Fruit fly (Drosophila melanogaster) whole organism, embryonic: ENCODE data around the gene CG17777.
A peak's percentile ranks its signal among the peaks of the same experiment; 100 is the strongest.

Source experiments
- Atf6 ChIP-seq: fragments of 200-800 bp; sonication (Bioruptor generic); IDR thresholded peaks from 2 replicates; pipeline ENCODE4 v1.3.6; 2022; ENCODE audit warnings: missing biosample characterization, missing genetic modification characterization
- CG10654 ChIP-seq: fragments of 200-800 bp; sonication (Bioruptor generic); optimal IDR thresholded peaks from 2 replicates; lab custom pipeline; 2016; ENCODE audit warnings: missing biosample characterization, missing genetic modification characterization
- CG10979 ChIP-seq: fragments of 200-800 bp; sonication (Bioruptor generic); optimal IDR thresholded peaks from 2 replicates; lab custom pipeline; 2018; ENCODE audit warnings: missing biosample characterization, mild to moderate bottlenecking, missing genetic modification characterization, moderate library complexity
- CG11695 ChIP-seq: fragments of 200-800 bp; sonication (Bioruptor generic); IDR thresholded peaks from 3 replicates; pipeline ENCODE4 v1.3.6; 2022; ENCODE audit warnings: missing biosample characterization, missing genetic modification characterization
- CG11696 ChIP-seq: fragments of 200-800 bp; sonication (Bioruptor generic); IDR thresholded peaks from 2 replicates; pipeline ENCODE4 v1.3.6; 2022; ENCODE audit warnings: missing biosample characterization, missing genetic modification characterization
- CG12104 ChIP-seq: fragments of 200-800 bp; sonication (Bioruptor generic); optimal IDR thresholded peaks from 3 replicates; lab custom pipeline; 2016; ENCODE audit warnings: missing biosample characterization, missing genetic modification characterization
- CG12155 ChIP-seq: fragments of 200-800 bp; sonication (Bioruptor generic); optimal IDR thresholded peaks from 3 replicates; lab custom pipeline; 2016; ENCODE audit warnings: missing biosample characterization, missing genetic modification characterization
- CG12769 ChIP-seq: fragments of 200-800 bp; sonication (Bioruptor generic); optimal IDR thresholded peaks from 2 replicates; lab custom pipeline; 2019; ENCODE audit warnings: missing biosample characterization, mild to moderate bottlenecking, missing genetic modification characterization, moderate library complexity
- CG12942 ChIP-seq: fragments of 200-800 bp; sonication (Bioruptor generic); optimal IDR thresholded peaks from 3 replicates; lab custom pipeline; 2016; ENCODE audit warnings: missing biosample characterization, missing genetic modification characterization
- CG14710 ChIP-seq: fragments of 200-800 bp; sonication (Bioruptor generic); optimal IDR thresholded peaks from 3 replicates; lab custom pipeline; 2019; ENCODE audit warnings: missing biosample characterization, mild to moderate bottlenecking, missing genetic modification characterization, moderate library complexity
- CG15073 ChIP-seq: fragments of 200-800 bp; sonication (Bioruptor generic); optimal IDR thresholded peaks from 2 replicates; lab custom pipeline; 2016; ENCODE audit warnings: missing biosample characterization, missing genetic modification characterization
- CG1603 ChIP-seq: fragments of 200-800 bp; sonication (Bioruptor generic); optimal IDR thresholded peaks from 2 replicates; lab custom pipeline; 2019; ENCODE audit warnings: missing biosample characterization, mild to moderate bottlenecking, missing genetic modification characterization, moderate library complexity
- CG17612 ChIP-seq: fragments of 200-800 bp; sonication (Bioruptor generic); IDR thresholded peaks from 2 replicates; pipeline ENCODE4 v1.3.6; 2022; ENCODE audit warnings: missing biosample characterization, missing genetic modification characterization
- CG1832 ChIP-seq: fragments of 200-800 bp; sonication (Bioruptor generic); optimal IDR thresholded peaks from 2 replicates; lab custom pipeline; 2017; ENCODE audit warnings: missing biosample characterization, mild to moderate bottlenecking, missing genetic modification characterization, inconsistent platforms
- CG2712 ChIP-seq: fragments of 200-800 bp; optimal IDR thresholded peaks from 3 replicates; lab custom pipeline; 2019; ENCODE audit warnings: missing biosample characterization, mild to moderate bottlenecking, missing genetic modification characterization, moderate library complexity
- CG30020 ChIP-seq: fragments of 200-800 bp; optimal IDR thresholded peaks from 2 replicates; lab custom pipeline; 2019; ENCODE audit warnings: missing biosample characterization, mild to moderate bottlenecking, missing genetic modification characterization, moderate library complexity
- CG31224 ChIP-seq: fragments of 200-800 bp; sonication (Bioruptor generic); IDR thresholded peaks from 2 replicates; pipeline ENCODE4 v1.3.6; 2022; ENCODE audit warnings: missing biosample characterization, missing genetic modification characterization
- CG31365 ChIP-seq: fragments of 200-800 bp; sonication (Bioruptor generic); optimal IDR thresholded peaks from 2 replicates; lab custom pipeline; 2018; ENCODE audit warnings: missing biosample characterization, mild to moderate bottlenecking, missing genetic modification characterization
- CG32532 ChIP-seq: fragments of 200-800 bp; sonication (Bioruptor generic); IDR thresholded peaks from 2 replicates; pipeline ENCODE4 v1.3.6; 2022; ENCODE audit warnings: missing biosample characterization, missing genetic modification characterization
- CG34422 ChIP-seq: fragments of 200-800 bp; sonication (Bioruptor generic); IDR thresholded peaks from 3 replicates; pipeline ENCODE4 v1.3.6; 2022; ENCODE audit warnings: missing biosample characterization, missing genetic modification characterization
- CG5953 ChIP-seq: fragments of 200-800 bp; sonication (Bioruptor generic); IDR thresholded peaks from 2 replicates; pipeline ENCODE4 v1.3.6; 2022; ENCODE audit warnings: missing biosample characterization, missing genetic modification characterization
- CG8281 ChIP-seq: fragments of 200-800 bp; sonication (Bioruptor generic); optimal IDR thresholded peaks from 2 replicates; lab custom pipeline; 2018; ENCODE audit warnings: missing biosample characterization, mild to moderate bottlenecking, missing genetic modification characterization, moderate library complexity
- CG8388 ChIP-seq: fragments of 200-800 bp; sonication (Bioruptor generic); optimal IDR thresholded peaks from 2 replicates; lab custom pipeline; 2019; ENCODE audit warnings: missing biosample characterization, mild to moderate bottlenecking, missing genetic modification characterization, moderate library complexity
- Elba2 ChIP-seq: fragments of 200-800 bp; sonication (Bioruptor generic); optimal IDR thresholded peaks from 3 replicates; lab custom pipeline; 2016; ENCODE audit warnings: missing biosample characterization, missing genetic modification characterization
- Fer3 ChIP-seq: fragments of 200-800 bp; sonication (Bioruptor generic); optimal IDR thresholded peaks from 2 replicates; lab custom pipeline; 2018; ENCODE audit warnings: missing biosample characterization, mild to moderate bottlenecking, missing genetic modification characterization, moderate library complexity
- H15 ChIP-seq: fragments of 200-800 bp; sonication (Bioruptor generic); IDR thresholded peaks from 3 replicates; pipeline ENCODE4 v1.3.6; 2022; ENCODE audit warnings: missing biosample characterization, missing genetic modification characterization
- Hr3 ChIP-seq: fragments of 200-800 bp; sonication (Bioruptor generic); optimal IDR thresholded peaks from 3 replicates; lab custom pipeline; 2016; ENCODE audit warnings: missing biosample characterization, missing genetic modification characterization
- Hsf ChIP-seq: fragments of 200-800 bp; sonication (Bioruptor generic); optimal IDR thresholded peaks from 3 replicates; lab custom pipeline; 2016; ENCODE audit warnings: missing biosample characterization, missing genetic modification characterization
- NK7.1 ChIP-seq: fragments of 200-800 bp; sonication (Bioruptor generic); optimal IDR thresholded peaks from 3 replicates; lab custom pipeline; 2016; ENCODE audit warnings: missing biosample characterization, missing genetic modification characterization
- Oli ChIP-seq: fragments of 200-800 bp; sonication (Bioruptor generic); optimal IDR thresholded peaks from 2 replicates; lab custom pipeline; 2018; ENCODE audit warnings: missing biosample characterization, mild to moderate bottlenecking, missing genetic modification characterization, moderate library complexity
- PHDP ChIP-seq: fragments of 200-800 bp; sonication (Bioruptor generic); optimal IDR thresholded peaks from 3 replicates; lab custom pipeline; 2018; ENCODE audit warnings: missing biosample characterization, mild to moderate bottlenecking, missing genetic modification characterization, moderate library complexity
- Pdp1 ChIP-seq, 2 experiments: fragments of 200-800 bp; sonication (Bioruptor generic); optimal IDR thresholded peaks; 3 replicates each; lab custom pipeline; 2016; ENCODE audit warnings: missing biosample characterization in 2 of 2, missing genetic modification characterization in 2 of 2, mild to moderate bottlenecking in 1 of 2, moderate library complexity in 1 of 2
- Ssrp ChIP-seq: fragments of 200-800 bp; sonication (Bioruptor generic); optimal IDR thresholded peaks from 2 replicates; lab custom pipeline; 2018; ENCODE audit warnings: missing biosample characterization, mild to moderate bottlenecking, missing genetic modification characterization, moderate library complexity
- Xbp1 ChIP-seq: fragments of 200-800 bp; sonication (Bioruptor generic); optimal IDR thresholded peaks from 3 replicates; lab custom pipeline; 2016; ENCODE audit warnings: missing biosample characterization, mild to moderate bottlenecking, missing genetic modification characterization
- ac ChIP-seq: fragments of 200-800 bp; sonication (Bioruptor generic); optimal IDR thresholded peaks from 3 replicates; lab custom pipeline; 2017; ENCODE audit warnings: missing biosample characterization, mild to moderate bottlenecking, missing genetic modification characterization
- amos ChIP-seq: fragments of 200-800 bp; sonication (Bioruptor generic); IDR thresholded peaks from 2 replicates; pipeline ENCODE4 v1.3.6; 2022; ENCODE audit warnings: missing biosample characterization, missing genetic modification characterization; ENCODE audit not compliant: partially characterized antibody
- bsh ChIP-seq, 2 experiments: fragments of 200-800 bp; sonication (Bioruptor generic); optimal IDR thresholded peaks; 2 replicates each; lab custom pipeline; 2017 to 2018; ENCODE audit warnings: mild to moderate bottlenecking in 2 of 2, missing biosample characterization in 2 of 2, missing genetic modification characterization in 2 of 2, moderate library complexity in 1 of 2
- cad ChIP-seq: fragments of >200 bp; optimal IDR thresholded peaks from 2 replicates; lab custom pipeline; 2017; ENCODE audit warnings: missing biosample characterization, missing genetic modification characterization
- dmrt99B ChIP-seq: fragments of 200-800 bp; sonication (Bioruptor generic); optimal IDR thresholded peaks from 2 replicates; lab custom pipeline; 2018; ENCODE audit warnings: missing biosample characterization, mild to moderate bottlenecking, missing genetic modification characterization, moderate library complexity
- esg ChIP-seq: fragments of 200-800 bp; sonication (Bioruptor generic); conservative IDR thresholded peaks from 2 replicates; pipeline ENCODE4 v1.3.6; 2022; ENCODE audit warnings: missing biosample characterization, missing genetic modification characterization
- h ChIP-seq: fragments of >200 bp; optimal IDR thresholded peaks from 2 replicates; lab custom pipeline; 2017
- luna ChIP-seq: fragments of 200-800 bp; sonication (Bioruptor generic); optimal IDR thresholded peaks from 2 replicates; lab custom pipeline; 2016; ENCODE audit warnings: missing biosample characterization, missing genetic modification characterization
- nerfin-1 ChIP-seq: fragments of 200-800 bp; sonication (Bioruptor generic); optimal IDR thresholded peaks from 3 replicates; lab custom pipeline; 2019; ENCODE audit warnings: missing biosample characterization, mild to moderate bottlenecking, missing genetic modification characterization, moderate library complexity
- pfk ChIP-seq: fragments of 200-800 bp; sonication (Bioruptor generic); optimal IDR thresholded peaks from 2 replicates; lab custom pipeline; 2018; ENCODE audit warnings: missing biosample characterization, mild to moderate bottlenecking, missing genetic modification characterization, moderate library complexity
- ro ChIP-seq: fragments of 200-800 bp; sonication (Bioruptor generic); IDR thresholded peaks from 2 replicates; pipeline ENCODE4 v1.3.6; 2022; ENCODE audit warnings: missing biosample characterization, missing genetic modification characterization
- sens ChIP-seq: fragments of 200-800 bp; sonication (Bioruptor generic); peaks from one replicate; lab custom pipeline; 2016; ENCODE audit warnings: missing biosample characterization, missing genetic modification characterization
- sug ChIP-seq: fragments of 200-800 bp; optimal IDR thresholded peaks from 2 replicates; lab custom pipeline; 2019; ENCODE audit warnings: missing biosample characterization, mild to moderate bottlenecking, missing genetic modification characterization, moderate library complexity
- trh ChIP-seq: fragments of 200-800 bp; sonication (Bioruptor generic); optimal IDR thresholded peaks from 2 replicates; lab custom pipeline; 2016; ENCODE audit warnings: missing biosample characterization, missing genetic modification characterization
- twi ChIP-seq: fragments of 200-800 bp; optimal IDR thresholded peaks from 2 replicates; lab custom pipeline; 2019; ENCODE audit warnings: missing biosample characterization, mild to moderate bottlenecking, missing genetic modification characterization, moderate library complexity
- wdn ChIP-seq: fragments of 200-800 bp; sonication (Bioruptor generic); IDR thresholded peaks from 2 replicates; pipeline ENCODE4 v1.3.6; 2022; ENCODE audit warnings: missing biosample characterization, missing genetic modification characterization
- wek ChIP-seq: fragments of 200-800 bp; sonication (Bioruptor generic); optimal IDR thresholded peaks from 3 replicates; lab custom pipeline; 2018; ENCODE audit warnings: missing biosample characterization, mild to moderate bottlenecking, missing genetic modification characterization, moderate library complexity
- wor ChIP-seq: fragments of 200-800 bp; sonication (Bioruptor generic); IDR thresholded peaks from 2 replicates; pipeline ENCODE4 v1.3.6; 2022; ENCODE audit warnings: missing biosample characterization, missing genetic modification characterization

The CG17777 gene

dm6 chrX:2146574-2146973, 40.1 kb upstream of the CG17777 start:
- TF ChIP-seq cad (GFP tag; lab: Kevin White, UChicago): no peak
- TF ChIP-seq ac (GFP tag; lab: Kevin White, UChicago): no peak
- no peak for TF ChIP-seq CG14710 (tag; lab: Kevin White, UChicago)
- peak; percentile 26 for TF ChIP-seq Oli (tag; lab: Kevin White, UChicago)
- no peak for TF ChIP-seq Hr3 (GFP tag; lab: Kevin White, UChicago)
- TF ChIP-seq CG5953: no peak
- TF ChIP-seq sug (tag; lab: Kevin White, UChicago): peak; percentile 44
- TF ChIP-seq CG10654 (GFP tag; lab: Kevin White, UChicago): no peak
- TF ChIP-seq CG11696: peak; percentile 82
- no peak for TF ChIP-seq CG8281 (tag; lab: Kevin White, UChicago)
- peak; percentile 20 for TF ChIP-seq CG10979 (tag; lab: Kevin White, UChicago)
- peak; percentile 10 for TF ChIP-seq Fer3
- peak; percentile 81 for TF ChIP-seq CG15073
- TF ChIP-seq wdn (GFP tag; lab: Robert Waterston, UW): no peak
- no peak for TF ChIP-seq pfk
- TF ChIP-seq CG30020 (tag; lab: Kevin White, UChicago): no peak
- TF ChIP-seq Xbp1 (GFP tag; lab: Kevin White, UChicago): no peak
- TF ChIP-seq CG34422: 0 out of 3 replicates have a peak, but pooled peaks have one; percentile 12
- no peak for TF ChIP-seq dmrt99B (tag; lab: Kevin White, UChicago)
- TF ChIP-seq amos (GFP tag; lab: Robert Waterston, UW): no peak
- TF ChIP-seq CG12942 (GFP tag; lab: Kevin White, UChicago): no peak
- TF ChIP-seq Hsf: no peak
- no peak for TF ChIP-seq CG12155 (GFP tag; lab: Kevin White, UChicago)
- peak; percentile 11; the same call in 1 of the 2 replicates for TF ChIP-seq CG32532 (GFP tag; lab: Robert Waterston, UW)
- no peak for TF ChIP-seq Elba2 (GFP tag; lab: Kevin White, UChicago)
- no peak for TF ChIP-seq ro (GFP tag; lab: Robert Waterston, UW)
- no peak for TF ChIP-seq CG17612 (GFP tag; lab: Robert Waterston, UW)
- no peak for TF ChIP-seq PHDP (tag; lab: Kevin White, UChicago)
- peak in 1 of 2 experiments; percentile 26 for TF ChIP-seq bsh (GFP tag; optimal IDR thresholded peaks at IDR 0.05; lab: Kevin White, UChicago)
- TF ChIP-seq esg: 0 out of 2 replicates have a peak, but pooled peaks have one; percentile 23
- TF ChIP-seq CG8388 (GFP tag; lab: Kevin White, UChicago): no peak
- no peak for TF ChIP-seq twi (tag; lab: Kevin White, UChicago)
- no peak for TF ChIP-seq H15 (GFP tag; lab: Robert Waterston, UW)
- TF ChIP-seq luna (GFP tag; lab: Kevin White, UChicago): no peak
- no peak for TF ChIP-seq wor (GFP tag; lab: Robert Waterston, UW)
- no peak for TF ChIP-seq CG12104 (GFP tag; lab: Kevin White, UChicago)
- TF ChIP-seq Atf6: no peak
- TF ChIP-seq wek: no peak
- 0 out of 3 replicates have a peak, but pooled peaks have one; percentile 24 for TF ChIP-seq CG11695 (GFP tag; lab: Robert Waterston, UW)
- no peak for TF ChIP-seq CG1832 (GFP tag; lab: Kevin White, UChicago)
- TF ChIP-seq nerfin-1: no peak
- TF ChIP-seq trh (GFP tag; lab: Kevin White, UChicago): no peak
- TF ChIP-seq sens: peak; percentile 39
- no peak for TF ChIP-seq Ssrp (tag; lab: Kevin White, UChicago)
- TF ChIP-seq NK7.1 (GFP tag; lab: Kevin White, UChicago): no peak
- no peak for TF ChIP-seq CG31224 (GFP tag; lab: Robert Waterston, UW)
- peak; percentile 5 for TF ChIP-seq CG12769
- no peak for TF ChIP-seq h
- TF ChIP-seq CG1603: peak; percentile 45
- TF ChIP-seq CG2712: no peak
- TF ChIP-seq Pdp1 (GFP tag; optimal IDR thresholded peaks at IDR 0.05; lab: Kevin White, UChicago): no peak
- TF ChIP-seq CG31365 (tag; lab: Kevin White, UChicago): peak; percentile 17
